Fruit fly (Drosophila melanogaster) whole organism, embryonic: Measurements from ENCODE around the gene CG10584.

Experiments used
- B-H1 ChIP-seq: fragments of 200-800 bp; sonication (Bioruptor generic); IDR thresholded peaks from 3 replicates; pipeline ENCODE4 v1.3.6; 2022; ENCODE audit warnings: missing biosample characterization, missing genetic modification characterization
- CG12236 ChIP-seq: fragments of 200-800 bp; sonication (Bioruptor generic); optimal IDR thresholded peaks from 2 replicates; lab custom pipeline; 2016; ENCODE audit warnings: missing biosample characterization, missing genetic modification characterization
- CG12744 ChIP-seq: fragments of 200-800 bp; sonication (Bioruptor generic); optimal IDR thresholded peaks from 2 replicates; lab custom pipeline; 2016; ENCODE audit warnings: missing biosample characterization, missing genetic modification characterization
- CG13296 ChIP-seq: fragments of 200-800 bp; sonication (Bioruptor generic); optimal IDR thresholded peaks from 3 replicates; lab custom pipeline; 2018; ENCODE audit warnings: missing biosample characterization, mild to moderate bottlenecking, missing genetic modification characterization
- CG15073 ChIP-seq: fragments of 200-800 bp; sonication (Bioruptor generic); optimal IDR thresholded peaks from 2 replicates; lab custom pipeline; 2016; ENCODE audit warnings: missing biosample characterization, missing genetic modification characterization
- CG16779 ChIP-seq: fragments of 200-800 bp; sonication (Bioruptor generic); IDR thresholded peaks from 2 replicates; pipeline ENCODE4 v1.3.6; 2022; ENCODE audit warnings: missing biosample characterization, missing genetic modification characterization
- CG18476 ChIP-seq: fragments of 200-800 bp; sonication (Bioruptor generic); optimal IDR thresholded peaks from 2 replicates; lab custom pipeline; 2016; ENCODE audit warnings: missing biosample characterization, mild to moderate bottlenecking, missing genetic modification characterization
- CG3281 ChIP-seq: fragments of 200-800 bp; sonication (Bioruptor generic); optimal IDR thresholded peaks from 3 replicates; lab custom pipeline; 2017; ENCODE audit warnings: missing biosample characterization, mild to moderate bottlenecking, missing genetic modification characterization
- CG33557 ChIP-seq: fragments of 200-800 bp; sonication (Bioruptor generic); optimal IDR thresholded peaks from 2 replicates; lab custom pipeline; 2019; ENCODE audit warnings: missing biosample characterization, mild to moderate bottlenecking, missing genetic modification characterization, moderate library complexity
- CG5245 ChIP-seq: fragments of 200-800 bp; sonication (Bioruptor generic); optimal IDR thresholded peaks from 3 replicates; lab custom pipeline; 2016; ENCODE audit warnings: missing biosample characterization, missing genetic modification characterization
- CG5953 ChIP-seq: fragments of 200-800 bp; sonication (Bioruptor generic); IDR thresholded peaks from 2 replicates; pipeline ENCODE4 v1.3.6; 2022; ENCODE audit warnings: missing biosample characterization, missing genetic modification characterization
- CG6765 ChIP-seq: fragments of 200-800 bp; sonication (Bioruptor generic); optimal IDR thresholded peaks from 3 replicates; lab custom pipeline; 2017; ENCODE audit warnings: missing biosample characterization, mild to moderate bottlenecking, missing genetic modification characterization
- CG7556 ChIP-seq: fragments of 200-800 bp; sonication (Bioruptor generic); optimal IDR thresholded peaks from 2 replicates; lab custom pipeline; 2017; ENCODE audit warnings: missing biosample characterization, mild to moderate bottlenecking, missing genetic modification characterization
- Dad ChIP-seq: fragments of 200-800 bp; sonication (Bioruptor generic); optimal IDR thresholded peaks from 3 replicates; lab custom pipeline; 2016; ENCODE audit warnings: missing biosample characterization, missing genetic modification characterization
- Dip2 ChIP-seq: fragments of 200-800 bp; sonication (Bioruptor generic); IDR thresholded peaks from 2 replicates; pipeline ENCODE4 v1.3.6; 2022; ENCODE audit warnings: missing biosample characterization, missing genetic modification characterization
- Drgx ChIP-seq: fragments of 200-800 bp; sonication (Bioruptor generic); IDR thresholded peaks from 2 replicates; pipeline ENCODE4 v1.3.6; 2022; ENCODE audit warnings: missing biosample characterization, missing genetic modification characterization
- Hr51 ChIP-seq, 2 experiments: fragments of 200-800 bp; sonication (Bioruptor generic); optimal IDR thresholded peaks; 2 replicates in 1 of 2; 3 replicates in 1 of 2; lab custom pipeline; 2016 to 2018; ENCODE audit warnings: missing biosample characterization in 2 of 2, missing genetic modification characterization in 2 of 2, mild to moderate bottlenecking in 1 of 2, moderate library complexity in 1 of 2
- Mrtf ChIP-seq: fragments of 200-800 bp; sonication (Bioruptor generic); IDR thresholded peaks from 3 replicates; pipeline ENCODE4 v1.3.6; 2022; ENCODE audit warnings: missing biosample characterization, missing genetic modification characterization
- NfI ChIP-seq: fragments of 200-800 bp; sonication (Bioruptor generic); optimal IDR thresholded peaks from 3 replicates; lab custom pipeline; 2018; ENCODE audit warnings: missing biosample characterization, mild to moderate bottlenecking, missing genetic modification characterization, moderate library complexity
- Sry-β ChIP-seq: fragments of 200-800 bp; sonication (Bioruptor generic); optimal IDR thresholded peaks from 2 replicates; lab custom pipeline; 2018; ENCODE audit warnings: missing biosample characterization, mild to moderate bottlenecking, missing genetic modification characterization, moderate library complexity
- ac ChIP-seq: fragments of 200-800 bp; sonication (Bioruptor generic); optimal IDR thresholded peaks from 3 replicates; lab custom pipeline; 2017; ENCODE audit warnings: missing biosample characterization, mild to moderate bottlenecking, missing genetic modification characterization
- aop ChIP-seq: fragments of 200-800 bp; sonication (Bioruptor generic); IDR thresholded peaks from 2 replicates; pipeline ENCODE4 v1.3.6; 2022; ENCODE audit warnings: missing biosample characterization, missing genetic modification characterization
- ap ChIP-seq: fragments of 200-800 bp; sonication (Bioruptor generic); IDR thresholded peaks from 2 replicates; pipeline ENCODE4 v1.3.6; 2022; ENCODE audit warnings: missing biosample characterization, missing genetic modification characterization
- ato ChIP-seq: fragments of 200-800 bp; sonication (Bioruptor generic); IDR thresholded peaks from 2 replicates; pipeline ENCODE4 v1.3.6; 2022; ENCODE audit warnings: missing biosample characterization, missing genetic modification characterization; ENCODE audit not compliant: partially characterized antibody
- bab2 ChIP-seq: fragments of 200-800 bp; sonication (Bioruptor generic); optimal IDR thresholded peaks from 2 replicates; lab custom pipeline; 2016; ENCODE audit warnings: missing biosample characterization, missing genetic modification characterization
- bbx ChIP-seq: fragments of 200-800 bp; sonication (Bioruptor generic); IDR thresholded peaks from 2 replicates; pipeline ENCODE4 v1.3.6; 2022; ENCODE audit warnings: missing biosample characterization, missing genetic modification characterization; ENCODE audit not compliant: partially characterized antibody
- bowl ChIP-seq: fragments of 200-800 bp; sonication (Bioruptor generic); IDR thresholded peaks from 2 replicates; pipeline ENCODE4 v1.3.6; 2022; ENCODE audit warnings: missing biosample characterization, missing genetic modification characterization
- chinmo ChIP-seq: fragments of 200-800 bp; sonication (Bioruptor generic); IDR thresholded peaks from 4 replicates; pipeline ENCODE4 v1.3.6; 2022; ENCODE audit warnings: missing biosample characterization, missing genetic modification characterization; ENCODE audit not compliant: partially characterized antibody
- corto ChIP-seq: fragments of 200-800 bp; sonication (Bioruptor generic); optimal IDR thresholded peaks from 2 replicates; lab custom pipeline; 2016; ENCODE audit warnings: missing biosample characterization, mild to moderate bottlenecking, missing genetic modification characterization, moderate library complexity
- cwo ChIP-seq: fragments of 200-800 bp; sonication (Bioruptor generic); optimal IDR thresholded peaks from 3 replicates; lab custom pipeline; 2017; ENCODE audit warnings: missing biosample characterization, missing genetic modification characterization, mild to moderate bottlenecking, moderate library complexity, missing genetic modification reagents
- emc ChIP-seq: fragments of 200-800 bp; sonication (Bioruptor generic); optimal IDR thresholded peaks from 2 replicates; lab custom pipeline; 2016; ENCODE audit warnings: missing biosample characterization, missing genetic modification characterization
- ems ChIP-seq: fragments of 200-800 bp; sonication (Bioruptor generic); optimal IDR thresholded peaks from 3 replicates; lab custom pipeline; 2016; ENCODE audit warnings: missing biosample characterization, missing genetic modification characterization
- eve ChIP-seq, 2 experiments: fragments of >200 bp; optimal IDR thresholded peaks; 2 replicates each; lab custom pipeline; 2017; ENCODE audit warnings: missing biosample characterization in 2 of 2, missing genetic modification characterization in 2 of 2
- grn ChIP-seq: fragments of 200-800 bp; sonication (Bioruptor generic); optimal IDR thresholded peaks from 3 replicates; lab custom pipeline; 2017; ENCODE audit warnings: missing biosample characterization, missing genetic modification characterization
- hbn ChIP-seq: fragments of 200-800 bp; sonication (Bioruptor generic); IDR thresholded peaks from 2 replicates; pipeline ENCODE4 v1.3.6; 2022; ENCODE audit warnings: missing biosample characterization, missing genetic modification characterization; ENCODE audit not compliant: partially characterized antibody
- hkb ChIP-seq, 2 experiments: fragments of 200-800 bp in 1 of 2; fragments of >200 bp in 1 of 2; sonication (Bioruptor generic) in 1 of 2; IDR thresholded peaks in 1 of 2; optimal IDR thresholded peaks in 1 of 2; 2 replicates each; pipeline versions ENCODE4 v1.3.6 to Lab custom; 2017 to 2022; ENCODE audit warnings: missing biosample characterization in 1 of 2, missing genetic modification characterization in 1 of 2
- mam ChIP-seq: fragments of 200-800 bp; sonication (Bioruptor generic); optimal IDR thresholded peaks from 3 replicates; lab custom pipeline; 2016; ENCODE audit warnings: missing biosample characterization, missing genetic modification characterization
- mld ChIP-seq: fragments of 200-800 bp; sonication (Bioruptor generic); IDR thresholded peaks from 3 replicates; pipeline ENCODE4 v1.3.6; 2022; ENCODE audit warnings: missing biosample characterization, missing genetic modification characterization; ENCODE audit not compliant: partially characterized antibody
- nerfin-1 ChIP-seq: fragments of 200-800 bp; sonication (Bioruptor generic); optimal IDR thresholded peaks from 3 replicates; lab custom pipeline; 2019; ENCODE audit warnings: missing biosample characterization, mild to moderate bottlenecking, missing genetic modification characterization, moderate library complexity
- pzg ChIP-seq: fragments of 200-800 bp; sonication (Bioruptor generic); optimal IDR thresholded peaks from 3 replicates; lab custom pipeline; 2018; ENCODE audit warnings: missing biosample characterization, mild to moderate bottlenecking, missing genetic modification characterization, moderate library complexity
- schlank ChIP-seq: fragments of 200-800 bp; sonication (Bioruptor generic); optimal IDR thresholded peaks from 2 replicates; lab custom pipeline; 2018; ENCODE audit warnings: missing biosample characterization, mild to moderate bottlenecking, missing genetic modification characterization
- sens ChIP-seq: fragments of 200-800 bp; sonication (Bioruptor generic); peaks from one replicate; lab custom pipeline; 2016; ENCODE audit warnings: missing biosample characterization, missing genetic modification characterization
- seq ChIP-seq: fragments of 200-800 bp; sonication (Bioruptor generic); IDR thresholded peaks from 2 replicates; pipeline ENCODE4 v1.3.6; 2022; ENCODE audit warnings: missing biosample characterization, missing genetic modification characterization
- slbo ChIP-seq: fragments of 200-800 bp; sonication (Bioruptor generic); IDR thresholded peaks from 2 replicates; pipeline ENCODE4 v1.3.6; 2022; ENCODE audit warnings: missing biosample characterization, missing genetic modification characterization
- tll ChIP-seq, 2 experiments: fragments of 200-800 bp in 1 of 2; fragments of >200 bp in 1 of 2; sonication (Bioruptor generic) in 1 of 2; optimal IDR thresholded peaks; 2 replicates each; lab custom pipeline; 2017 to 2019; ENCODE audit warnings: missing biosample characterization in 2 of 2, missing genetic modification characterization in 2 of 2, mild to moderate bottlenecking in 1 of 2, moderate library complexity in 1 of 2
- tna ChIP-seq: fragments of 200-800 bp; sonication (Bioruptor generic); IDR thresholded peaks from 2 replicates; pipeline ENCODE4 v1.3.6; 2022; ENCODE audit warnings: missing biosample characterization, missing genetic modification characterization; ENCODE audit not compliant: partially characterized antibody
- trh ChIP-seq: fragments of 200-800 bp; sonication (Bioruptor generic); optimal IDR thresholded peaks from 2 replicates; lab custom pipeline; 2016; ENCODE audit warnings: missing biosample characterization, missing genetic modification characterization
- unpg ChIP-seq: fragments of 200-800 bp; sonication (Bioruptor generic); optimal IDR thresholded peaks from 3 replicates; lab custom pipeline; 2018; ENCODE audit warnings: missing biosample characterization, mild to moderate bottlenecking, missing genetic modification characterization, moderate library complexity
- usp ChIP-seq: fragments of >200 bp; optimal IDR thresholded peaks from 2 replicates; lab custom pipeline; 2017; ENCODE audit warnings: missing biosample characterization, missing genetic modification characterization
- zfh1 ChIP-seq: fragments of 200-800 bp; sonication (Bioruptor generic); IDR thresholded peaks from 3 replicates; pipeline ENCODE4 v1.3.6; 2022; ENCODE audit warnings: missing biosample characterization, missing genetic modification characterization

Gene CG10584

DNA sequence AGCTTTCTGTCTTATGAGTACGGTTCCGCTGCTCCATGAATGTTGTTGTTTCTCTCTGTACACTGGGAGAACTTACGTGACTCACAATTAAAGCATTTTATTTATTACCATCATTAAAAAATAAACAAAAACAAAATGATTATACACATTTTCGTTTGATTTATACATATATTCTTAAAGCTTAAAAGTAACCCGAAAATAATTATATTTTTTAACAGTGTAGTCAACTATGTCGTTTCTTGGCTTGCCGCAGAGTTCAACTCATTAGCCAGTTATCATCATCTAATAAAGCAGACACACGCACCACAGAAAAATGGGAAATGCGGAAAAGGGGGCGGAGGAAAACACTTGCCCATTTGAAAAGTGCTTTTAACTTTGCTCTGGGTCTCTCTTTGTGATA, 6.2 kb upstream of the CG10584 start (continued):
- TF ChIP-seq trh (peak; percentile 44), CG16779 (no peak), pzg (no peak), tna (GFP tag; lab: Robert Waterston, UW) (no peak), corto (no peak), CG6765 (no peak), ac (GFP tag; lab: Kevin White, UChicago) (no peak), ems (GFP tag; lab: Kevin White, UChicago) (peak; percentile 80), nerfin-1 (tag; lab: Kevin White, UChicago) (peak; percentile 60), schlank (tag; lab: Kevin White, UChicago) (peak; percentile 48), ato (no peak), Sry-β (peak; percentile 31), hkb (optimal IDR thresholded peaks at IDR 0.05; lab: Kevin White, UChicago) (no peak), hkb (GFP tag; IDR thresholded peaks at IDR 0.05; lab: Robert Waterston, UW) (peak; percentile 86), CG7556 (peak; percentile 75), CG12236 (peak; percentile 54), grn (no peak), tll (GFP tag; optimal IDR thresholded peaks at IDR 0.05; lab: Kevin White, UChicago) (no peak), usp (GFP tag; lab: Kevin White, UChicago) (no peak), bbx (GFP tag; lab: Robert Waterston, UW) (no peak), sens (GFP tag; lab: Kevin White, UChicago) (peak; percentile 96), CG3281 (GFP tag; lab: Kevin White, UChicago) (peak; percentile 67), Drgx (GFP tag; lab: Robert Waterston, UW) (peak; percentile 69; the same call in 1 of the 2 replicates), bowl (GFP tag; lab: Robert Waterston, UW) (no peak), slbo (GFP tag; lab: Robert Waterston, UW) (peak; percentile 85), CG33557 (GFP tag; lab: Kevin White, UChicago) (peak; percentile 16), CG18476 (peak; percentile 58), ap (GFP tag; lab: Robert Waterston, UW) (peak; percentile 72), CG5245 (GFP tag; lab: Kevin White, UChicago) (peak; percentile 56), bab2 (GFP tag; lab: Kevin White, UChicago) (peak; percentile 66), aop (no peak), mld (GFP tag; lab: Robert Waterston, UW) (no peak), mam (GFP tag; lab: Kevin White, UChicago) (peak; percentile 56), CG13296 (GFP tag; lab: Kevin White, UChicago) (peak; percentile 71), zfh1 (GFP tag; lab: Robert Waterston, UW) (peak; percentile 67), NfI (peak; percentile 69), Mrtf (GFP tag; lab: Robert Waterston, UW) (0 out of 3 replicates have a peak, but pooled peaks have one; percentile 38), unpg (GFP tag; lab: Kevin White, UChicago) (peak; percentile 90), CG5953 (GFP tag; lab: Robert Waterston, UW) (peak; percentile 64; the same call in 1 of the 2 replicates), chinmo (GFP tag; lab: Robert Waterston, UW) (no peak), cwo (GFP tag; lab: Kevin White, UChicago) (peak; percentile 57), hbn (GFP tag; lab: Robert Waterston, UW) (no peak), emc (GFP tag; lab: Kevin White, UChicago) (peak; percentile 0), CG15073 (no peak), CG12744 (GFP tag; lab: Kevin White, UChicago) (peak; percentile 45), Hr51 (GFP tag; optimal IDR thresholded peaks at IDR 0.05; lab: Kevin White, UChicago) (peak; percentile 44 to 88), Dip2 (GFP tag; lab: Robert Waterston, UW) (no peak), Dad (peak; percentile 50), B-H1 (GFP tag; lab: Robert Waterston, UW) (peak; percentile 47; the same call in 2 of the 3 replicates), eve (GFP tag; optimal IDR thresholded peaks at IDR 0.05; lab: Kevin White, UChicago) (no peak), seq (peak; percentile 74; the same call in 1 of the 2 replicates)
